Fruit fly (Drosophila melanogaster) whole organism, embryonic: ENCODE measurements around the gene Fum1.
A peak's percentile ranks its signal among the peaks of the same experiment; 100 is the strongest.

Source experiments
- Atf3 ChIP-seq: fragments of 200-800 bp; sonication (Bioruptor generic); optimal IDR thresholded peaks from 3 replicates; lab custom pipeline; 2016; ENCODE audit warnings: missing biosample characterization, missing genetic modification characterization
- CG12071 ChIP-seq: fragments of 200-800 bp; sonication (Bioruptor generic); optimal IDR thresholded peaks from 3 replicates; lab custom pipeline; 2018; ENCODE audit warnings: missing biosample characterization, mild to moderate bottlenecking, missing genetic modification characterization
- CG12659 ChIP-seq: fragments of 200-800 bp; sonication (Bioruptor generic); optimal IDR thresholded peaks from 3 replicates; lab custom pipeline; 2017; ENCODE audit warnings: mild to moderate bottlenecking, missing biosample characterization, missing genetic modification reagents, missing genetic modification characterization
- CG17328 ChIP-seq: fragments of 200-800 bp; sonication (Bioruptor generic); IDR thresholded peaks from 2 replicates; pipeline ENCODE4 v1.3.6; 2022; ENCODE audit warnings: missing biosample characterization, missing genetic modification characterization
- CG2120 ChIP-seq: fragments of 200-800 bp; sonication (Bioruptor generic); optimal IDR thresholded peaks from 3 replicates; lab custom pipeline; 2016; ENCODE audit warnings: missing biosample characterization, missing genetic modification characterization
- CG2678 ChIP-seq: fragments of 200-800 bp; sonication (Bioruptor generic); optimal IDR thresholded peaks from 3 replicates; lab custom pipeline; 2019; ENCODE audit warnings: missing biosample characterization, mild to moderate bottlenecking, missing genetic modification characterization, moderate library complexity
- CG31224 ChIP-seq: fragments of 200-800 bp; sonication (Bioruptor generic); IDR thresholded peaks from 2 replicates; pipeline ENCODE4 v1.3.6; 2022; ENCODE audit warnings: missing biosample characterization, missing genetic modification characterization
- CG31441 ChIP-seq: fragments of 200-800 bp; sonication (Bioruptor generic); IDR thresholded peaks from 2 replicates; pipeline ENCODE4 v1.3.6; 2022; ENCODE audit warnings: missing biosample characterization, missing genetic modification characterization
- CG6254 ChIP-seq: fragments of 200-800 bp; sonication (Bioruptor generic); optimal IDR thresholded peaks from 3 replicates; lab custom pipeline; 2017; ENCODE audit warnings: mild to moderate bottlenecking, missing biosample characterization, missing genetic modification reagents, missing genetic modification characterization
- CG6654 ChIP-seq: fragments of 200-800 bp; sonication (Bioruptor generic); optimal IDR thresholded peaks from 2 replicates; lab custom pipeline; 2017; ENCODE audit warnings: missing biosample characterization, mild to moderate bottlenecking, missing genetic modification characterization
- CG8944 ChIP-seq: fragments of 200-800 bp; sonication (Bioruptor generic); optimal IDR thresholded peaks from 3 replicates; lab custom pipeline; 2016; ENCODE audit warnings: missing biosample characterization, missing genetic modification characterization
- CG9215 ChIP-seq: fragments of 200-800 bp; sonication (Bioruptor generic); IDR thresholded peaks from 2 replicates; pipeline ENCODE4 v1.3.6; 2022; ENCODE audit warnings: missing biosample characterization, missing genetic modification characterization
- CG9932 ChIP-seq: fragments of 200-800 bp; sonication (Bioruptor generic); IDR thresholded peaks from 2 replicates; pipeline ENCODE4 v1.3.6; 2022; ENCODE audit warnings: missing biosample characterization, missing genetic modification characterization
- CoRest ChIP-seq: fragments of 200-800 bp; sonication (Bioruptor generic); optimal IDR thresholded peaks from 3 replicates; lab custom pipeline; 2018; ENCODE audit warnings: missing biosample characterization, mild to moderate bottlenecking, missing genetic modification characterization, moderate library complexity
- Drgx ChIP-seq: fragments of 200-800 bp; sonication (Bioruptor generic); IDR thresholded peaks from 2 replicates; pipeline ENCODE4 v1.3.6; 2022; ENCODE audit warnings: missing biosample characterization, missing genetic modification characterization
- Fer1 ChIP-seq: fragments of 200-800 bp; sonication (Bioruptor generic); optimal IDR thresholded peaks from 2 replicates; lab custom pipeline; 2017; ENCODE audit warnings: missing biosample characterization, mild to moderate bottlenecking, missing genetic modification characterization
- HLH3B ChIP-seq: fragments of 200-800 bp; sonication (Bioruptor generic); IDR thresholded peaks from 2 replicates; pipeline ENCODE4 v1.3.6; 2022; ENCODE audit warnings: missing biosample characterization, missing genetic modification characterization
- Mad ChIP-seq: fragments of 200-800 bp; sonication (Bioruptor generic); optimal IDR thresholded peaks from 2 replicates; lab custom pipeline; 2016; ENCODE audit warnings: missing biosample characterization, missing genetic modification characterization
- Mrtf ChIP-seq: fragments of 200-800 bp; sonication (Bioruptor generic); IDR thresholded peaks from 3 replicates; pipeline ENCODE4 v1.3.6; 2022; ENCODE audit warnings: missing biosample characterization, missing genetic modification characterization
- Ptx1 ChIP-seq: fragments of 200-800 bp; sonication (Bioruptor generic); IDR thresholded peaks from 2 replicates; pipeline ENCODE4 v1.3.6; 2022; ENCODE audit warnings: missing biosample characterization, missing genetic modification characterization
- Sry-β ChIP-seq: fragments of 200-800 bp; sonication (Bioruptor generic); optimal IDR thresholded peaks from 2 replicates; lab custom pipeline; 2018; ENCODE audit warnings: missing biosample characterization, mild to moderate bottlenecking, missing genetic modification characterization, moderate library complexity
- Ssrp ChIP-seq: fragments of 200-800 bp; sonication (Bioruptor generic); optimal IDR thresholded peaks from 2 replicates; lab custom pipeline; 2018; ENCODE audit warnings: missing biosample characterization, mild to moderate bottlenecking, missing genetic modification characterization, moderate library complexity
- abd-A ChIP-seq: fragments of 200-800 bp; sonication (Bioruptor generic); optimal IDR thresholded peaks from 3 replicates; lab custom pipeline; 2019; ENCODE audit warnings: missing biosample characterization, mild to moderate bottlenecking, missing genetic modification characterization, moderate library complexity
- ato ChIP-seq: fragments of 200-800 bp; sonication (Bioruptor generic); IDR thresholded peaks from 2 replicates; pipeline ENCODE4 v1.3.6; 2022; ENCODE audit warnings: missing biosample characterization, missing genetic modification characterization; ENCODE audit not compliant: partially characterized antibody
- bab2 ChIP-seq: fragments of 200-800 bp; sonication (Bioruptor generic); optimal IDR thresholded peaks from 2 replicates; lab custom pipeline; 2016; ENCODE audit warnings: missing biosample characterization, missing genetic modification characterization
- chif ChIP-seq, 2 experiments: fragments of 200-800 bp; sonication (Bioruptor generic); optimal IDR thresholded peaks; 3 replicates each; lab custom pipeline; 2016; ENCODE audit warnings: missing biosample characterization in 2 of 2, missing genetic modification characterization in 2 of 2
- chn ChIP-seq: fragments of 200-800 bp; sonication (Bioruptor generic); optimal IDR thresholded peaks from 2 replicates; lab custom pipeline; 2016; ENCODE audit warnings: missing biosample characterization, missing genetic modification characterization
- danr ChIP-seq: fragments of 200-800 bp; sonication (Bioruptor generic); IDR thresholded peaks from 2 replicates; pipeline ENCODE4 v1.3.6; 2022; ENCODE audit warnings: missing biosample characterization, missing genetic modification characterization
- dm ChIP-seq: fragments of 200-800 bp; sonication (Bioruptor generic); optimal IDR thresholded peaks from 3 replicates; lab custom pipeline; 2016; ENCODE audit warnings: missing biosample characterization, missing genetic modification characterization
- ewg ChIP-seq: fragments of 200-800 bp; sonication (Bioruptor generic); optimal IDR thresholded peaks from 3 replicates; lab custom pipeline; 2017; ENCODE audit warnings: mild to moderate bottlenecking, missing biosample characterization, missing genetic modification reagents, missing genetic modification characterization
- fd3F ChIP-seq: fragments of 200-800 bp; sonication (Bioruptor generic); optimal IDR thresholded peaks from 2 replicates; lab custom pipeline; 2018; ENCODE audit warnings: missing biosample characterization, mild to moderate bottlenecking, missing genetic modification characterization, moderate library complexity
- gsb ChIP-seq: fragments of 200-800 bp; sonication (Bioruptor generic); IDR thresholded peaks from 2 replicates; pipeline ENCODE4 v1.3.6; 2022; ENCODE audit warnings: missing biosample characterization, missing genetic modification characterization
- hkb ChIP-seq, 2 experiments: fragments of 200-800 bp in 1 of 2; fragments of >200 bp in 1 of 2; sonication (Bioruptor generic) in 1 of 2; IDR thresholded peaks in 1 of 2; optimal IDR thresholded peaks in 1 of 2; 2 replicates each; pipeline versions ENCODE4 v1.3.6 to Lab custom; 2017 to 2022; ENCODE audit warnings: missing biosample characterization in 1 of 2, missing genetic modification characterization in 1 of 2
- insv ChIP-seq, 2 experiments: fragments of 200-800 bp; sonication (Bioruptor generic); optimal IDR thresholded peaks; 3 replicates each; lab custom pipeline; 2016 to 2018; ENCODE audit warnings: missing biosample characterization in 2 of 2, missing genetic modification characterization in 2 of 2
- lilli ChIP-seq: fragments of 200-800 bp; sonication (Bioruptor generic); optimal IDR thresholded peaks from 3 replicates; lab custom pipeline; 2016; ENCODE audit warnings: missing biosample characterization, missing genetic modification characterization
- mam ChIP-seq: fragments of 200-800 bp; sonication (Bioruptor generic); optimal IDR thresholded peaks from 3 replicates; lab custom pipeline; 2016; ENCODE audit warnings: missing biosample characterization, missing genetic modification characterization
- nom ChIP-seq: fragments of 200-800 bp; sonication (Bioruptor generic); optimal IDR thresholded peaks from 2 replicates; lab custom pipeline; 2017; ENCODE audit warnings: missing biosample characterization, missing genetic modification characterization, mild to moderate bottlenecking, moderate library complexity, missing genetic modification reagents
- phol ChIP-seq: fragments of 200-800 bp; sonication (Bioruptor generic); optimal IDR thresholded peaks from 3 replicates; lab custom pipeline; 2018; ENCODE audit warnings: missing biosample characterization, mild to moderate bottlenecking, missing genetic modification characterization, moderate library complexity
- psq ChIP-seq: fragments of 200-800 bp; sonication (Bioruptor generic); optimal IDR thresholded peaks from 2 replicates; lab custom pipeline; 2017; ENCODE audit warnings: missing biosample characterization, missing genetic modification characterization
- pum ChIP-seq: fragments of 200-800 bp; sonication (Bioruptor generic); optimal IDR thresholded peaks from 2 replicates; lab custom pipeline; 2016; ENCODE audit warnings: missing biosample characterization, missing genetic modification characterization
- ranshi ChIP-seq: fragments of 200-800 bp; sonication (Bioruptor generic); IDR thresholded peaks from 2 replicates; pipeline ENCODE4 v1.3.6; 2022; ENCODE audit warnings: missing biosample characterization, missing genetic modification characterization
- shn ChIP-seq: fragments of 200-800 bp; sonication (Bioruptor generic); optimal IDR thresholded peaks from 3 replicates; lab custom pipeline; 2016; ENCODE audit warnings: missing biosample characterization, missing genetic modification characterization
- sim ChIP-seq: fragments of 200-800 bp; sonication (Bioruptor generic); IDR thresholded peaks from 2 replicates; pipeline ENCODE4 v1.3.6; 2022; ENCODE audit warnings: missing biosample characterization, missing genetic modification characterization
- so ChIP-seq: fragments of 200-800 bp; sonication (Bioruptor generic); IDR thresholded peaks from 3 replicates; pipeline ENCODE4 v1.3.6; 2022; ENCODE audit warnings: missing biosample characterization, missing genetic modification characterization
- sob ChIP-seq: fragments of 200-800 bp; sonication (Bioruptor generic); IDR thresholded peaks from 2 replicates; pipeline ENCODE4 v1.3.6; 2022; ENCODE audit warnings: missing biosample characterization, missing genetic modification characterization
- sqz ChIP-seq: fragments of 200-800 bp; sonication (Bioruptor generic); optimal IDR thresholded peaks from 3 replicates; lab custom pipeline; 2018; ENCODE audit warnings: missing biosample characterization, mild to moderate bottlenecking, missing genetic modification characterization
- tup ChIP-seq: fragments of 200-800 bp; sonication (Bioruptor generic); optimal IDR thresholded peaks from 2 replicates; lab custom pipeline; 2016; ENCODE audit warnings: missing biosample characterization, mild to moderate bottlenecking, missing genetic modification characterization, moderate library complexity
- unc-4 ChIP-seq: fragments of 200-800 bp; sonication (Bioruptor generic); IDR thresholded peaks from 2 replicates; pipeline ENCODE4 v1.3.6; 2022; ENCODE audit warnings: missing biosample characterization, missing genetic modification characterization; ENCODE audit not compliant: partially characterized antibody
- vvl ChIP-seq: fragments of 200-800 bp; sonication (Bioruptor generic); IDR thresholded peaks from 2 replicates; pipeline ENCODE4 v1.3.6; 2022; ENCODE audit warnings: missing biosample characterization, missing genetic modification characterization

Gene Fum1

DNA sequence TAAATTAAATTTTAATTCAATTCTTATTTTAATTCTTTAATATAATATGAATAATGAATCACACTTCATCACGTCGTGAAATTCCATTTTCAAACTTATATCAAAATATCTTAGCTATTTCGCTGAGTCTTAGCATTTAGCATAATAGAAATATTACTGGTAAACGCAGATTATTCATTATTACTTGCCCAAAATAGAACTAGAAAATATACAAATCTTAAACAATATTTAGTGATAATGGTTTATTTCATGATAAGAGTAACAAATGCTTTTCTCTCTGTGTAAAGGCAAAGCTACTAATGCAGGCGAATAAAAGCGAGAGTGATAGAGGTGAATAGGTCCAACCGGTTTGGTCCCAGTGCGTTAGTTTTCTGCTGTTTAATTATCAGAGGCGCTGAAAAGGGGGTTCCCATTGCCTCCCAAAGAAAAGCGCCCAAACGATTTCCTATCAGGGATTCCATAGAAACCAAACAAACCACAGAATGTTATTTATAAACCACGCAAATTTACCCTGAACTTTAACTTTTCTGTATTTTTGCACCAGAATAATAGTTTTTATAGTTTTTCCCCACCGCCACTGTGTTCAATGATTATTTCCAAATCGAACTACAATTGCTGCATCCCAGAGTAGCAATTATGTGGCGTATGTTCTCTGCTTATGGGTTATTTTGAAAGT is 15.2 kb upstream of the Fum1 start (continued):
- 0 out of 2 replicates have a peak, but pooled peaks have one; percentile 34 for TF ChIP-seq sob
- peak; percentile 51; the same call in 1 of the 2 replicates for TF ChIP-seq HLH3B (GFP tag; lab: Robert Waterston, UW)
- TF ChIP-seq danr: 0 out of 2 replicates have a peak, but pooled peaks have one; percentile 30
- TF ChIP-seq unc-4 (GFP tag; lab: Robert Waterston, UW): no peak
- peak; percentile 46 for TF ChIP-seq CG31441 (GFP tag; lab: Robert Waterston, UW)
- TF ChIP-seq vvl (GFP tag; lab: Robert Waterston, UW): peak; percentile 47
- TF ChIP-seq pum (GFP tag; lab: Kevin White, UChicago): peak; percentile 1
- peak; percentile 35; the same call in 1 of the 2 replicates for TF ChIP-seq CG17328
- no peak for TF ChIP-seq tup (GFP tag; lab: Kevin White, UChicago)
- no peak for TF ChIP-seq CG6654 (GFP tag; lab: Kevin White, UChicago)
- TF ChIP-seq Ptx1: peak; percentile 63; the same call in 1 of the 2 replicates
- TF ChIP-seq abd-A (tag; lab: Kevin White, UChicago): no peak
- peak; percentile 78 for TF ChIP-seq Drgx (GFP tag; lab: Robert Waterston, UW)
- peak; percentile 30 for TF ChIP-seq lilli (GFP tag; lab: Kevin White, UChicago)
- no peak for TF ChIP-seq hkb (optimal IDR thresholded peaks at IDR 0.05; lab: Kevin White, UChicago)
- peak; percentile 52 for TF ChIP-seq hkb (GFP tag; IDR thresholded peaks at IDR 0.05; lab: Robert Waterston, UW)
- TF ChIP-seq Ssrp: peak; percentile 68
- peak; percentile 35 for TF ChIP-seq fd3F
- TF ChIP-seq ewg (GFP tag; lab: Kevin White, UChicago): peak; percentile 18
- TF ChIP-seq chn (GFP tag; lab: Kevin White, UChicago): peak; percentile 12
- TF ChIP-seq CG9215 (GFP tag; lab: Robert Waterston, UW): peak; percentile 41; the same call in 1 of the 2 replicates
- TF ChIP-seq sim (GFP tag; lab: Robert Waterston, UW): no peak
- peak; percentile 24 for TF ChIP-seq shn (GFP tag; lab: Kevin White, UChicago)
- TF ChIP-seq CG12071 (GFP tag; lab: Kevin White, UChicago): no peak
- TF ChIP-seq Mrtf: 0 out of 3 replicates have a peak, but pooled peaks have one; percentile 32
- peak; percentile 9 for TF ChIP-seq Atf3
- TF ChIP-seq dm (GFP tag; lab: Kevin White, UChicago): peak; percentile 18
- TF ChIP-seq nom (GFP tag; lab: Kevin White, UChicago): no peak
- no peak for TF ChIP-seq psq (GFP tag; lab: Kevin White, UChicago)
- peak; percentile 43 for TF ChIP-seq Fer1 (GFP tag; lab: Kevin White, UChicago)
- TF ChIP-seq CG31224 (GFP tag; lab: Robert Waterston, UW): 0 out of 2 replicates have a peak, but pooled peaks have one; percentile 8
- TF ChIP-seq Mad: peak; percentile 35
- peak; percentile 52 for TF ChIP-seq CG2120 (GFP tag; lab: Kevin White, UChicago)
- TF ChIP-seq so (GFP tag; lab: Robert Waterston, UW): peak; percentile 49; the same call in 1 of the 3 replicates
- no peak for TF ChIP-seq sqz (GFP tag; lab: Kevin White, UChicago)
- TF ChIP-seq CG6254 (GFP tag; lab: Kevin White, UChicago): peak; percentile 10
- TF ChIP-seq phol (tag; lab: Kevin White, UChicago): peak; percentile 26
- no peak for TF ChIP-seq insv (GFP tag; optimal IDR thresholded peaks at IDR 0.05; lab: Kevin White, UChicago)
- peak; percentile 25 for TF ChIP-seq CoRest
- peak; percentile 0 for TF ChIP-seq bab2
- peak; percentile 37 for TF ChIP-seq CG8944 (GFP tag; lab: Kevin White, UChicago)
- TF ChIP-seq ato (GFP tag; lab: Robert Waterston, UW): no peak
- TF ChIP-seq CG12659 (GFP tag; lab: Kevin White, UChicago): peak; percentile 52
- TF ChIP-seq CG9932: peak; percentile 58; the same call in 1 of the 2 replicates
- peak; percentile 63 for TF ChIP-seq CG2678 (tag; lab: Kevin White, UChicago)
- peak; percentile 24 for TF ChIP-seq mam
- peak; percentile 38; the same call in 1 of the 2 replicates for TF ChIP-seq ranshi
- TF ChIP-seq chif (GFP tag; optimal IDR thresholded peaks at IDR 0.05; lab: Kevin White, UChicago): peak; percentile 19 to 21
- 0 out of 2 replicates have a peak, but pooled peaks have one; percentile 31 for TF ChIP-seq gsb (GFP tag; lab: Robert Waterston, UW)
- no peak for TF ChIP-seq Sry-β (GFP tag; lab: Kevin White, UChicago)
